Worm (Caenorhabditis elegans) whole organism, L4/young adult: ENCODE results near the gene irld-67.

Source experiments
- W03F9.2 ChIP-seq: fragments of 150-350 bp; optimal IDR thresholded peaks from 2 replicates; lab custom pipeline; 2014; ENCODE audit warnings: missing biosample characterization, missing genetic modification characterization
- dao-5 ChIP-seq: sonication (generic microtip); optimal IDR thresholded peaks from 2 replicates; lab custom pipeline; 2016; ENCODE audit warnings: missing genotype, missing genetic modification characterization, moderate library complexity, missing compliant biosample characterization
- him-1 ChIP-seq: sonication (generic microtip); optimal IDR thresholded peaks from 2 replicates; lab custom pipeline; 2016; ENCODE audit warnings: missing genotype, missing genetic modification reagents, missing genetic modification characterization, missing compliant biosample characterization

DNA sequence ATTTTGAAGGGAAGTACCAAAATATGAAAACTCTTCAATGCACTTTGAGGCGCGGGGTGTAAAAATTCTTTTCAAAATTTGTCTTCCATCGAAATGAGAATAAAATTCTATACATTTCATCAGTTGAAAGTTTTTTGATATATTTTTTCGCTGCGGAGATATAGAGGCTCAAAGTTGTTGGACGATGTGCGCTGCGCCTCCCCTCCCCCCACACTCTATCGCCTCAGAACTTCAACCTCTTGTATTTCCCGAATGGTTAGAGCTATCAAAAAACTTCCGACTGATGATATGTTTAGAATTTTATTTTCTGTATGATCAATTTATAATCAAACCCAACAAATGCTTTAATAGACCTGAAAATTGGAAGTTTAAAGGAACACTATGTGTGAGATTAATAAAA is 14.4 kb upstream of the irld-67 start:
- TF ChIP-seq W03F9.2 (tag; lab: Kevin White, UChicago) (no peak), him-1 (no peak), dao-5 (tag; lab: Kevin White, UChicago) (no peak)
